Fruit fly (Drosophila melanogaster) whole organism, adult: ENCODE data around the gene Or88a.

ENCODE experiments used
- CG14711 ChIP-seq: fragments of 200-800 bp; sonication (Bioruptor generic); optimal IDR thresholded peaks from 2 replicates; lab custom pipeline; 2018; ENCODE audit warnings: missing biosample characterization, mild to moderate bottlenecking, missing genetic modification characterization, moderate library complexity
- CG1620 ChIP-seq: fragments of 200-800 bp; sonication (Bioruptor generic); optimal IDR thresholded peaks from 2 replicates; lab custom pipeline; 2016; ENCODE audit warnings: missing biosample characterization, missing genetic modification characterization
- CG33017 ChIP-seq: fragments of 200-800 bp; sonication (Bioruptor generic); optimal IDR thresholded peaks from 2 replicates; lab custom pipeline; 2018; ENCODE audit warnings: missing biosample characterization, mild to moderate bottlenecking, missing genetic modification characterization, moderate library complexity
- CG5204 ChIP-seq: fragments of 200-800 bp; sonication (Bioruptor generic); optimal IDR thresholded peaks from 2 replicates; lab custom pipeline; 2016; ENCODE audit warnings: missing biosample characterization, missing genetic modification characterization
- CG7045 ChIP-seq: fragments of 200-800 bp; sonication (Bioruptor generic); optimal IDR thresholded peaks from 2 replicates; lab custom pipeline; 2017; ENCODE audit warnings: missing biosample characterization, mild to moderate bottlenecking, missing genetic modification characterization
- CG7101 ChIP-seq: fragments of 200-800 bp; sonication (Bioruptor generic); optimal IDR thresholded peaks from 2 replicates; lab custom pipeline; 2018; ENCODE audit warnings: missing biosample characterization, mild to moderate bottlenecking, missing genetic modification characterization, moderate library complexity
- bab1 ChIP-seq: fragments of 200-800 bp; sonication (Bioruptor generic); optimal IDR thresholded peaks from 3 replicates; lab custom pipeline; 2019; ENCODE audit warnings: missing biosample characterization, mild to moderate bottlenecking, missing genetic modification characterization, moderate library complexity
- cnc ChIP-seq, 2 experiments: fragments of >200 bp; optimal IDR thresholded peaks; 2 replicates each; lab custom pipeline; 2017
- kay ChIP-seq: fragments of 200-800 bp; sonication (Bioruptor generic); peaks from one replicate; lab custom pipeline; 2016; ENCODE audit warnings: missing biosample characterization, missing genetic modification characterization, borderline replicate concordance
- ovo ChIP-seq: fragments of 200-800 bp; sonication (Bioruptor generic); optimal IDR thresholded peaks from 2 replicates; lab custom pipeline; 2016; ENCODE audit warnings: missing biosample characterization, missing genetic modification characterization
- toe ChIP-seq: fragments of 200-800 bp; sonication (Bioruptor generic); optimal IDR thresholded peaks from 2 replicates; lab custom pipeline; 2016; ENCODE audit warnings: missing biosample characterization, missing genetic modification characterization

dm6 chr3R:14065241-14065640, 44.0 kb upstream of the Or88a start:
- no peak for TF ChIP-seq CG1620
- TF ChIP-seq CG14711 (tag; lab: Kevin White, UChicago): no peak
- no peak for TF ChIP-seq CG33017
- TF ChIP-seq kay (GFP tag; lab: Kevin White, UChicago): no peak
- TF ChIP-seq CG5204 (GFP tag; lab: Kevin White, UChicago): no peak
- TF ChIP-seq cnc (optimal IDR thresholded peaks at IDR 0.05; lab: Kevin White, UChicago): no peak
- TF ChIP-seq toe (GFP tag; lab: Kevin White, UChicago): no peak
- TF ChIP-seq bab1 (GFP tag; lab: Kevin White, UChicago): no peak
- no peak for TF ChIP-seq CG7045 (GFP tag; lab: Kevin White, UChicago)
- no peak for TF ChIP-seq CG7101
- no peak for TF ChIP-seq ovo (GFP tag; lab: Kevin White, UChicago)
